Worm (Caenorhabditis elegans) whole organism, L2 larva: ENCODE measurements around the gene scl-9.

ENCODE experiments used
- ZK546.5 ChIP-seq: sonication (generic microtip); optimal IDR thresholded peaks from 2 replicates; lab custom pipeline; 2017; ENCODE audit warnings: missing biosample characterization, missing genetic modification characterization
- blmp-1 ChIP-seq: sonication (generic microtip); optimal IDR thresholded peaks from 2 replicates; lab custom pipeline; 2017; ENCODE audit warnings: missing genetic modification characterization, mild to moderate bottlenecking, missing compliant biosample characterization, antibody characterized with exemption, moderate library complexity; ENCODE audit not compliant: insufficient read depth
- fos-1 ChIP-seq: fragments of 150-350 bp; optimal IDR thresholded peaks from 2 replicates; lab custom pipeline; 2014; ENCODE audit warnings: missing biosample characterization, missing genetic modification characterization
- mab-5 ChIP-seq: fragments of 150-350 bp; optimal IDR thresholded peaks from 2 replicates; lab custom pipeline; 2014; ENCODE audit warnings: missing biosample characterization, missing genetic modification characterization
- nhr-25 ChIP-seq: fragments of 150-350 bp; sonication (generic microtip); optimal IDR thresholded peaks from 3 replicates; lab custom pipeline; 2014; ENCODE audit warnings: missing biosample characterization, missing genetic modification characterization
- skn-1 ChIP-seq: sonication (generic microtip); optimal IDR thresholded peaks from 2 replicates; lab custom pipeline; 2017; ENCODE audit warnings: missing biosample characterization, missing genetic modification characterization
- sma-3 ChIP-seq: sonication (generic microtip); optimal IDR thresholded peaks from 2 replicates; lab custom pipeline; 2016; ENCODE audit warnings: missing genetic modification reagents, missing genetic modification characterization, missing compliant biosample characterization
- unc-55 ChIP-seq: fragments of 150-350 bp; sonication (generic microtip); optimal IDR thresholded peaks from 3 replicates; lab custom pipeline; 2014; ENCODE audit warnings: missing biosample characterization, missing genetic modification reagents, missing genetic modification characterization

ce11 chrIV:13059284-13059683 lies 12.3 kb downstream of the scl-9 start, which contains the start of gene scl-3:
- TF ChIP-seq skn-1 (tag; lab: Kevin White, UChicago) (no peak), unc-55 (GFP tag; lab: Kevin White, UChicago) (no peak), nhr-25 (tag; lab: Kevin White, UChicago) (no peak), sma-3 (GFP tag; lab: Kevin White, UChicago) (no peak), blmp-1 (tag; lab: Kevin White, UChicago) (no peak), ZK546.5 (tag; lab: Kevin White, UChicago) (no peak), mab-5 (tag; lab: Kevin White, UChicago) (no peak), fos-1 (tag; lab: Kevin White, UChicago) (no peak)
